Fruit fly (Drosophila melanogaster) whole organism, adult: ENCODE measurements around the gene Hsp83.

Experiments used
- CG11617 ChIP-seq: fragments of 200-800 bp; sonication (Bioruptor generic); optimal IDR thresholded peaks from 2 replicates; lab custom pipeline; 2017; ENCODE audit warnings: mild to moderate bottlenecking, missing biosample characterization, missing genetic modification reagents, missing genetic modification characterization
- CG12768 ChIP-seq: fragments of 200-800 bp; sonication (Bioruptor generic); optimal IDR thresholded peaks from 2 replicates; lab custom pipeline; 2017; ENCODE audit warnings: missing biosample characterization, missing genetic modification characterization, mild to moderate bottlenecking, moderate library complexity, missing genetic modification reagents
- CG14711 ChIP-seq: fragments of 200-800 bp; sonication (Bioruptor generic); optimal IDR thresholded peaks from 2 replicates; lab custom pipeline; 2018; ENCODE audit warnings: missing biosample characterization, mild to moderate bottlenecking, missing genetic modification characterization, moderate library complexity
- CG1620 ChIP-seq: fragments of 200-800 bp; sonication (Bioruptor generic); optimal IDR thresholded peaks from 2 replicates; lab custom pipeline; 2016; ENCODE audit warnings: missing biosample characterization, missing genetic modification characterization
- CG33017 ChIP-seq: fragments of 200-800 bp; sonication (Bioruptor generic); optimal IDR thresholded peaks from 2 replicates; lab custom pipeline; 2018; ENCODE audit warnings: missing biosample characterization, mild to moderate bottlenecking, missing genetic modification characterization, moderate library complexity
- CG5204 ChIP-seq: fragments of 200-800 bp; sonication (Bioruptor generic); optimal IDR thresholded peaks from 2 replicates; lab custom pipeline; 2016; ENCODE audit warnings: missing biosample characterization, missing genetic modification characterization
- CG7045 ChIP-seq: fragments of 200-800 bp; sonication (Bioruptor generic); optimal IDR thresholded peaks from 2 replicates; lab custom pipeline; 2017; ENCODE audit warnings: missing biosample characterization, mild to moderate bottlenecking, missing genetic modification characterization
- CG7101 ChIP-seq: fragments of 200-800 bp; sonication (Bioruptor generic); optimal IDR thresholded peaks from 2 replicates; lab custom pipeline; 2018; ENCODE audit warnings: missing biosample characterization, mild to moderate bottlenecking, missing genetic modification characterization, moderate library complexity
- Clk ChIP-seq: fragments of 200-800 bp; sonication (Bioruptor generic); optimal IDR thresholded peaks from 2 replicates; lab custom pipeline; 2017; ENCODE audit warnings: missing biosample characterization, missing genetic modification characterization
- Crg-1 ChIP-seq: fragments of 200-800 bp; sonication (Bioruptor generic); optimal IDR thresholded peaks from 2 replicates; lab custom pipeline; 2016; ENCODE audit warnings: missing biosample characterization, missing genetic modification characterization
- Hr96 ChIP-seq: fragments of 200-800 bp; sonication (Bioruptor generic); optimal IDR thresholded peaks from 2 replicates; lab custom pipeline; 2016; ENCODE audit warnings: missing biosample characterization, missing genetic modification characterization
- Mnt ChIP-seq: fragments of 200-800 bp; sonication (Bioruptor generic); optimal IDR thresholded peaks from 2 replicates; lab custom pipeline; 2016; ENCODE audit warnings: missing biosample characterization, mild to moderate bottlenecking, missing genetic modification characterization
- bab1 ChIP-seq: fragments of 200-800 bp; sonication (Bioruptor generic); optimal IDR thresholded peaks from 3 replicates; lab custom pipeline; 2019; ENCODE audit warnings: missing biosample characterization, mild to moderate bottlenecking, missing genetic modification characterization, moderate library complexity
- cic ChIP-seq: fragments of 200-800 bp; sonication (Bioruptor generic); optimal IDR thresholded peaks from 2 replicates; lab custom pipeline; 2017; ENCODE audit warnings: missing biosample characterization, mild to moderate bottlenecking, missing genetic modification characterization, moderate library complexity
- cnc ChIP-seq, 2 experiments: fragments of >200 bp; optimal IDR thresholded peaks; 2 replicates each; lab custom pipeline; 2017
- kay ChIP-seq: fragments of 200-800 bp; sonication (Bioruptor generic); peaks from one replicate; lab custom pipeline; 2016; ENCODE audit warnings: missing biosample characterization, missing genetic modification characterization, borderline replicate concordance
- ovo ChIP-seq: fragments of 200-800 bp; sonication (Bioruptor generic); optimal IDR thresholded peaks from 2 replicates; lab custom pipeline; 2016; ENCODE audit warnings: missing biosample characterization, missing genetic modification characterization
- pad ChIP-seq: fragments of 200-800 bp; sonication (Bioruptor generic); optimal IDR thresholded peaks from 3 replicates; lab custom pipeline; 2017; ENCODE audit warnings: missing biosample characterization, missing genetic modification characterization, mild to moderate bottlenecking, moderate library complexity, missing genetic modification reagents
- tj ChIP-seq: fragments of 200-800 bp; sonication (Bioruptor generic); optimal IDR thresholded peaks from 3 replicates; lab custom pipeline; 2017; ENCODE audit warnings: missing biosample characterization, mild to moderate bottlenecking, missing genetic modification characterization, moderate library complexity
- toe ChIP-seq: fragments of 200-800 bp; sonication (Bioruptor generic); optimal IDR thresholded peaks from 2 replicates; lab custom pipeline; 2016; ENCODE audit warnings: missing biosample characterization, missing genetic modification characterization

Hsp83 gene

dm6 chr3L:3192912-3193311 is at the start of gene Hsp83:
Gene Hsp83 (plus strand): TSS chr3L:3192969.
- TF ChIP-seq cic (GFP tag; lab: Kevin White, UChicago) = peak; percentile 99
- peak; percentile 97 for TF ChIP-seq Hr96 (GFP tag; lab: Kevin White, UChicago)
- TF ChIP-seq Clk (GFP tag; lab: Kevin White, UChicago) = peak; percentile 92
- peak; percentile 96 for TF ChIP-seq CG5204 (GFP tag; lab: Kevin White, UChicago)
- TF ChIP-seq tj (GFP tag; lab: Kevin White, UChicago) = peak; percentile 87
- TF ChIP-seq Crg-1 (GFP tag; lab: Kevin White, UChicago) = peak; percentile 99
- peak; percentile 99 for TF ChIP-seq CG11617 (GFP tag; lab: Kevin White, UChicago)
- TF ChIP-seq cnc (optimal IDR thresholded peaks at IDR 0.05; lab: Kevin White, UChicago) = no peak
- TF ChIP-seq CG12768 (GFP tag; lab: Kevin White, UChicago) = peak; percentile 99
- peak; percentile 98 for TF ChIP-seq Mnt
- peak; percentile 86 for TF ChIP-seq CG14711
- peak; percentile 91 for TF ChIP-seq CG1620
- TF ChIP-seq CG33017 = peak; percentile 99
- peak; percentile 86 for TF ChIP-seq toe (GFP tag; lab: Kevin White, UChicago)
- peak; percentile 98 for TF ChIP-seq kay (GFP tag; lab: Kevin White, UChicago)
- TF ChIP-seq bab1 (GFP tag; lab: Kevin White, UChicago) = peak; percentile 98
- peak; percentile 99 for TF ChIP-seq CG7045
- TF ChIP-seq ovo (GFP tag; lab: Kevin White, UChicago) = peak; percentile 96
- peak; percentile 91 for TF ChIP-seq pad (GFP tag; lab: Kevin White, UChicago)
- TF ChIP-seq CG7101 (tag; lab: Kevin White, UChicago) = peak; percentile 99

- TF ChIP-seq cnc (optimal IDR thresholded peaks at IDR 0.05; lab: Kevin White, UChicago) (no peak), CG1620 (peak; percentile 27), CG11617 (GFP tag; lab: Kevin White, UChicago) (peak; percentile 10), ovo (GFP tag; lab: Kevin White, UChicago) (no peak), CG33017 (no peak), CG5204 (GFP tag; lab: Kevin White, UChicago) (no peak), CG14711 (peak; percentile 98), Hr96 (GFP tag; lab: Kevin White, UChicago) (no peak), CG12768 (GFP tag; lab: Kevin White, UChicago) (peak; percentile 54), pad (GFP tag; lab: Kevin White, UChicago) (no peak), toe (GFP tag; lab: Kevin White, UChicago) (no peak), Mnt (peak; percentile 57), tj (GFP tag; lab: Kevin White, UChicago) (peak; percentile 59), CG7045 (peak; percentile 21), Clk (GFP tag; lab: Kevin White, UChicago) (no peak), bab1 (GFP tag; lab: Kevin White, UChicago) (peak; percentile 55), cic (GFP tag; lab: Kevin White, UChicago) (no peak), CG7101 (tag; lab: Kevin White, UChicago) (peak; percentile 12), kay (GFP tag; lab: Kevin White, UChicago) (no peak), Crg-1 (GFP tag; lab: Kevin White, UChicago) (no peak)
These were observed 49.3 kb upstream of the Hsp83 start, which contains the start of the genes CG11537 and Alg2 for dm6 chr3L:3143383-3143962. Gene CG11537 (minus strand): TSS chr3L:3143457. Gene Alg2 (plus strand): TSS chr3L:3143808.

dm6 chr3L:3148125-3149059 is 44.4 kb upstream of the Hsp83 start, which contains the start of the genes Usp5 and BtbVII:
Gene Usp5 (minus strand): TSS chr3L:3148358.
Gene BtbVII (plus strand): TSS chr3L:3148646.
- TF ChIP-seq cnc (optimal IDR thresholded peaks at IDR 0.05; lab: Kevin White, UChicago) (peak; percentile 80 to 92), CG14711 (peak; percentile 48), CG5204 (GFP tag; lab: Kevin White, UChicago) (no peak), toe (GFP tag; lab: Kevin White, UChicago) (peak; percentile 84), Hr96 (GFP tag; lab: Kevin White, UChicago) (peak; percentile 86), cic (GFP tag; lab: Kevin White, UChicago) (peak; percentile 24), CG7101 (tag; lab: Kevin White, UChicago) (peak; percentile 73), Clk (GFP tag; lab: Kevin White, UChicago) (peak; percentile 56), pad (GFP tag; lab: Kevin White, UChicago) (peak; percentile 55), CG12768 (GFP tag; lab: Kevin White, UChicago) (peak; percentile 62), CG1620 (peak; percentile 85), kay (GFP tag; lab: Kevin White, UChicago) (no peak), CG11617 (GFP tag; lab: Kevin White, UChicago) (peak; percentile 70), Crg-1 (GFP tag; lab: Kevin White, UChicago) (peak; percentile 73), Mnt (peak; percentile 71), ovo (GFP tag; lab: Kevin White, UChicago) (peak; percentile 78), bab1 (GFP tag; lab: Kevin White, UChicago) (peak; percentile 82), CG7045 (peak; percentile 45), CG33017 (peak; percentile 0), tj (GFP tag; lab: Kevin White, UChicago) (peak; percentile 43)

- TF ChIP-seq CG33017 (no peak), CG11617 (GFP tag; lab: Kevin White, UChicago) (peak; percentile 54), Crg-1 (GFP tag; lab: Kevin White, UChicago) (no peak), kay (GFP tag; lab: Kevin White, UChicago) (no peak), bab1 (GFP tag; lab: Kevin White, UChicago) (no peak), CG7101 (tag; lab: Kevin White, UChicago) (peak; percentile 9), CG5204 (GFP tag; lab: Kevin White, UChicago) (no peak), cnc (optimal IDR thresholded peaks at IDR 0.05; lab: Kevin White, UChicago) (no peak), toe (GFP tag; lab: Kevin White, UChicago) (no peak), Mnt (peak; percentile 77), Hr96 (GFP tag; lab: Kevin White, UChicago) (no peak), Clk (GFP tag; lab: Kevin White, UChicago) (peak; percentile 47), ovo (GFP tag; lab: Kevin White, UChicago) (no peak), tj (GFP tag; lab: Kevin White, UChicago) (peak; percentile 49), cic (GFP tag; lab: Kevin White, UChicago) (peak; percentile 94), CG12768 (GFP tag; lab: Kevin White, UChicago) (peak; percentile 82), pad (GFP tag; lab: Kevin White, UChicago) (no peak), CG14711 (no peak), CG7045 (peak; percentile 25), CG1620 (no peak)
These were observed 43.5 kb upstream of the Hsp83 start for dm6 chr3L:3149060-3149872.
